Fruit fly (Drosophila melanogaster): ENCODE data around the gene CG5466.

CG5466 gene

DNA sequence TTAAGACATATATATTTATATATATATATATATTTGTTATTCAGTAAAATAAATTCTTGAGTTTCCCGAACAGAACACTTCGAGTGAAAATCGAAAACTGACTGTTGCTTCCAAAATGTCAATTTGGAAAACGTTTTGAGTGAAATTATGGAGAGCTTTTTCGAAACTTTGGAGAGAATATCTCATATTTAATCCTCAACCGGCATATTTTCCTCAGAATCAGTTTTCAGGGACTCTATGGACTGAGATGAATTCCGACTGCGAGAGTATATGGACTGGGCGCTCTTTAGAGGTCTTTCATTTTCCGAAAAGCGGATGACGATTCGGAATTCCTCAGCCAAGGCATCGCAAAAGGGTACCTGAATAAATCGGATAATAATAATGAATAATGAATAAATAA is 30.9 kb downstream of the CG5466 start, which contains the start of gene GluRIIE:
Gene GluRIIE (minus strand): TSS at position 101 of the 400 bp plus-strand sequence.
- TF ChIP-seq topi (GFP tag; optimal IDR thresholded peaks at IDR 0.05) (no peak), CG6276 (GFP tag; optimal IDR thresholded peaks at IDR 0.05) (no peak), CG32006 (GFP tag; optimal IDR thresholded peaks at IDR 0.05) (no peak), Eip75B (GFP tag; optimal IDR thresholded peaks at IDR 0.05) (no peak), fd85E (GFP tag; optimal IDR thresholded peaks at IDR 0.05) (no peak), fd59A (GFP tag; optimal IDR thresholded peaks at IDR 0.05) (no peak), Eip78C (GFP tag) (no peak), CG3919 (GFP tag; optimal IDR thresholded peaks at IDR 0.05) (no peak), CG6854 (GFP tag; optimal IDR thresholded peaks at IDR 0.05) (no peak), Sox102F (GFP tag; optimal IDR thresholded peaks at IDR 0.05) (no peak), CG8319 (GFP tag; optimal IDR thresholded peaks at IDR 0.05) (no peak), lz (GFP tag; optimal IDR thresholded peaks at IDR 0.05) (no peak)

DNA sequence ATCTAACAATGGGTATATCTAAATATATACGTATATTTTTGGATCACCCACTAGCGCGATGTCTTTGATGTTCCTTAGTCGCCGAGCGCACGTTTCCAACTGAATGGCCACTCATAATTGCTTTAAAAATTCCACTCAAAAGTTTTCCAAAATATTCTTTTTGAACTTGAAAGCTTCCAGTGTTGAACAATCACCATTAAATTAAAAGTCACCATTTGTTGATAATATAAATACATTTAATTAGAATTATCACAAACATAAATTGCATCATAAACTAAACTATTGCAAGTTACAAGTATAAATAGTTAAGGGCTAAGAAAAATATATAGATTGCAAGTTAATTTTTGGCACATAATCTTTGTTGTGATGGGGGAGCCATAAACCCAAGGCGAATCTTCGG is 34.7 kb downstream of the CG5466 start, which contains the start of gene GluRIID:
Gene GluRIID (minus strand): TSS at position 101 of the 400 bp plus-strand sequence.
- TF ChIP-seq CG4318 (GFP tag; optimal IDR thresholded peaks at IDR 0.05) (no peak), CG7368 (GFP tag; optimal IDR thresholded peaks at IDR 0.05) (no peak), spab (GFP tag; optimal IDR thresholded peaks at IDR 0.05) (no peak), OdsH (GFP tag; optimal IDR thresholded peaks at IDR 0.05) (no peak), CG11762 (GFP tag; optimal IDR thresholded peaks at IDR 0.05; ENCODE audit: insufficient read depth) (no peak), CG6276 (GFP tag; optimal IDR thresholded peaks at IDR 0.05) (no peak), Blimp-1 (GFP tag; optimal IDR thresholded peaks at IDR 0.05) (no peak), cyc (GFP tag; optimal IDR thresholded peaks at IDR 0.05) (no peak), CG10669 (GFP tag; optimal IDR thresholded peaks at IDR 0.05) (no peak), esn (GFP tag; optimal IDR thresholded peaks at IDR 0.05) (no peak)

DNA sequence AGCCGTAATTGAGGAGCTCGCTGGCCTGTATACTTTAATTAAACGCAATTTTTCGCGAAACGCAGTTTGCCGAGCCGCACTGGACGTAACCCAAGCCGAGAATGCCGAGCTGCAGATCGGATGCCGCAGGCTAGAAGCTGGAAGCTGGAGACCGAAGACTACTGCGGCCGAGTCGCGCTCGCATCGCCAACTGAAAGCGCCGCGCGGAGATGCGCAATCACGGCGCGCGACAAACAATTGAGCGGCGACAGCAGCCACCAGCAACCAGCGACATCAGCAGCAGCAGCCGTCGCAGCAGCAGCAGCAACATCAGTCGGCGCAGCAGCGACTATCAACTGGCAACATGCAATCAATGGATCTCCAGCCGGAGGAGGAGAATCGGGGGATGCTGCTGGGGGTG is 39.0 kb downstream of the CG5466 start:
- TF ChIP-seq Gug (GFP tag; IDR thresholded peaks at IDR 0.05) (no peak), OdsH (GFP tag; optimal IDR thresholded peaks at IDR 0.05) (no peak), CG3919 (GFP tag; optimal IDR thresholded peaks at IDR 0.05) (peak; percentile 12)

DNA sequence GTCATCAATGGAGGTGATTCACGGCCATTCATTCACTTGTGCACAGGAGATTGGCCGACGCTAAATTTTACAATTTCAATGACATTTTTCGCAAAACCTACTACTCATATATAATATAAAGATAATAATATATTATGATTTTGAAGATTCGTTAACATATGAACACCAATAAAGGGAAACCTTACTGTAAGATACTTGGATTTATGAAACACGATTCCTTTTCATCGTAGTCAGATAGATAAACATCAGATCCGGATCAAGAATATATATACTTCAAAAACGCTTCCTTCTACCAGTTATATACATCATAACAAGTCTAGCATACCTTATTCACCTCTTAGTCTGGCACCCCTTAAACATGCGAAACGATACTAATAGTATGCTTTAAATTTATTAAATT is 42.1 kb downstream of the CG5466 start, which contains the start of gene Nep4:
Gene Nep4 (minus strand): TSS at position 101 of the 400 bp plus-strand sequence.
- TF ChIP-seq achi (GFP tag; optimal IDR thresholded peaks at IDR 0.05) = no peak
- TF ChIP-seq CG6163 (GFP tag; IDR thresholded peaks at IDR 0.05) = no peak
- no peak for TF ChIP-seq salr (GFP tag; optimal IDR thresholded peaks at IDR 0.05)
- TF ChIP-seq fd85E (GFP tag; optimal IDR thresholded peaks at IDR 0.05) = no peak
- no peak for TF ChIP-seq Hr38 (GFP tag; optimal IDR thresholded peaks at IDR 0.05)
- TF ChIP-seq CG8319 (GFP tag; optimal IDR thresholded peaks at IDR 0.05) = no peak
- TF ChIP-seq CG1621 (tag; optimal IDR thresholded peaks at IDR 0.05) = no peak
- no peak for TF ChIP-seq svp (GFP tag)
- TF ChIP-seq CG7368 (GFP tag; optimal IDR thresholded peaks at IDR 0.05) = no peak
- TF ChIP-seq CG6808 (GFP tag; optimal IDR thresholded peaks at IDR 0.05) = no peak
- TF ChIP-seq dsx (GFP tag; optimal IDR thresholded peaks at IDR 0.05; ENCODE audit: poor library complexity, severe bottlenecking) = no peak
- TF ChIP-seq Hr39 (GFP tag; optimal IDR thresholded peaks at IDR 0.05) = no peak
- no peak for TF ChIP-seq CG6792 (GFP tag; optimal IDR thresholded peaks at IDR 0.05)
- no peak for TF ChIP-seq dac (GFP tag; optimal IDR thresholded peaks at IDR 0.05)

DNA sequence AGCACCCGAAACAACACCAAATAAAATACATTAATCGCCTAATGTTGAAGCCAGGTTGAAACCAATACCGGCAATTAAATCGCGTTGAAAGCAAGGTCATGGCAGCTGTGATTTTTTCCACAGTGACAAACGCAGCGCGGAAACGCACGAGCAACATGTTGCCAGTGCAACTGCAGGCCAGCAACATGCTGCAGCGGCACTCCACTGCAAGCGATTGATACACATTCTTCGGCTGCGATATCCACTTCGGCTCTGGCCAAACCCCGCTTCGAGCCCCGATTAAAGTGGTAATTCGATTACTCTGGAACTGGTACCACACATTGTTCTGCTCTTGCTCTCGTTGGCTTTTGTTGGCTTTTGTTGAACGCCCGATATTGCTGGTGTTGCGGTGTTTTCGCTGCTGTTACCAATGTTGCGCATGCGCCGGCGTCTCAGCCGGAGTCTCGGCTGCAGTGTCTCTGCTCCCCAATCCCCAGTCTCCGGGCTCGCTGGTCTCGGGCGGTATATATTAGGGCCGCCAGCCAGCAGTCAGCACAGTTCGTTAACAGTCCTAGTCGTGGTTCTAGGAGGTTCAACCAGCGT is 51.4 kb downstream of the CG5466 start, which contains the start of gene Cpr92F:
Gene Cpr92F (plus strand): TSS at position 532 of the 582 bp plus-strand sequence.
- TF ChIP-seq dsx (GFP tag; optimal IDR thresholded peaks at IDR 0.05; ENCODE audit: poor library complexity, severe bottlenecking) = peak; percentile 13
- TF ChIP-seq CG16779 (tag; optimal IDR thresholded peaks at IDR 0.05) = no peak
- TF ChIP-seq CG10669 (GFP tag; optimal IDR thresholded peaks at IDR 0.05) = no peak
- no peak for TF ChIP-seq CG6276 (GFP tag; optimal IDR thresholded peaks at IDR 0.05)
- TF ChIP-seq Ets96B (tag; optimal IDR thresholded peaks at IDR 0.05) = no peak
- peak; percentile 53 for TF ChIP-seq Eip78C (GFP tag)
- TF ChIP-seq lz (GFP tag; optimal IDR thresholded peaks at IDR 0.05) = no peak

Measured in whole organism, prepupa.